Fruit fly (Drosophila melanogaster) whole organism, embryonic: ENCODE measurements around the gene tutl.

Experiments used
- CG11093 ChIP-seq: fragments of 200-800 bp; sonication (Bioruptor generic); IDR thresholded peaks from 3 replicates; pipeline ENCODE4 v1.3.6; 2022; ENCODE audit warnings: missing biosample characterization, missing genetic modification characterization
- CG13287 ChIP-seq: fragments of 200-800 bp; sonication (Bioruptor generic); IDR thresholded peaks from 2 replicates; pipeline ENCODE4 v1.3.6; 2022; ENCODE audit warnings: missing biosample characterization, missing genetic modification characterization; ENCODE audit not compliant: partially characterized antibody
- CG15514 ChIP-seq: fragments of 200-800 bp; sonication (Bioruptor generic); optimal IDR thresholded peaks from 3 replicates; lab custom pipeline; 2017; ENCODE audit warnings: missing biosample characterization, missing genetic modification characterization, mild to moderate bottlenecking, moderate library complexity, missing genetic modification reagents
- CG1603 ChIP-seq: fragments of 200-800 bp; sonication (Bioruptor generic); optimal IDR thresholded peaks from 2 replicates; lab custom pipeline; 2019; ENCODE audit warnings: missing biosample characterization, mild to moderate bottlenecking, missing genetic modification characterization, moderate library complexity
- CG16815 ChIP-seq: fragments of 200-800 bp; sonication (Bioruptor generic); optimal IDR thresholded peaks from 3 replicates; lab custom pipeline; 2017; ENCODE audit warnings: missing biosample characterization, mild to moderate bottlenecking, missing genetic modification characterization
- CG17829 ChIP-seq: fragments of 200-800 bp; optimal IDR thresholded peaks from 2 replicates; lab custom pipeline; 2019; ENCODE audit warnings: missing biosample characterization, mild to moderate bottlenecking, missing genetic modification characterization, moderate library complexity
- CG1792 ChIP-seq: fragments of 200-800 bp; sonication (Bioruptor generic); optimal IDR thresholded peaks from 2 replicates; lab custom pipeline; 2016; ENCODE audit warnings: missing biosample characterization, missing genetic modification characterization
- CG18764 ChIP-seq: fragments of 200-800 bp; sonication (Bioruptor generic); optimal IDR thresholded peaks from 3 replicates; lab custom pipeline; 2016; ENCODE audit warnings: missing biosample characterization, missing genetic modification characterization
- CG2120 ChIP-seq: fragments of 200-800 bp; sonication (Bioruptor generic); optimal IDR thresholded peaks from 3 replicates; lab custom pipeline; 2016; ENCODE audit warnings: missing biosample characterization, missing genetic modification characterization
- CG31388 ChIP-seq: fragments of 200-800 bp; sonication (Bioruptor generic); optimal IDR thresholded peaks from 2 replicates; lab custom pipeline; 2016; ENCODE audit warnings: missing biosample characterization, missing genetic modification characterization
- CG31441 ChIP-seq: fragments of 200-800 bp; sonication (Bioruptor generic); IDR thresholded peaks from 2 replicates; pipeline ENCODE4 v1.3.6; 2022; ENCODE audit warnings: missing biosample characterization, missing genetic modification characterization
- CG42726 ChIP-seq: fragments of 200-800 bp; sonication (Bioruptor generic); IDR thresholded peaks from 2 replicates; pipeline ENCODE4 v1.3.6; 2022; ENCODE audit warnings: missing biosample characterization, missing genetic modification characterization; ENCODE audit not compliant: partially characterized antibody
- CG4404 ChIP-seq: fragments of 200-800 bp; sonication (Bioruptor generic); IDR thresholded peaks from 2 replicates; pipeline ENCODE4 v1.3.6; 2022; ENCODE audit warnings: missing biosample characterization, missing genetic modification characterization
- CG4854 ChIP-seq: fragments of 200-800 bp; sonication (Bioruptor generic); optimal IDR thresholded peaks from 2 replicates; lab custom pipeline; 2016; ENCODE audit warnings: missing biosample characterization, missing genetic modification characterization, inconsistent platforms
- CG5180 ChIP-seq: fragments of 200-800 bp; sonication (Bioruptor generic); optimal IDR thresholded peaks from 3 replicates; lab custom pipeline; 2017; ENCODE audit warnings: missing biosample characterization, missing genetic modification characterization, mild to moderate bottlenecking, moderate library complexity, missing genetic modification reagents
- CG5245 ChIP-seq: fragments of 200-800 bp; sonication (Bioruptor generic); optimal IDR thresholded peaks from 3 replicates; lab custom pipeline; 2016; ENCODE audit warnings: missing biosample characterization, missing genetic modification characterization
- CG5953 ChIP-seq: fragments of 200-800 bp; sonication (Bioruptor generic); IDR thresholded peaks from 2 replicates; pipeline ENCODE4 v1.3.6; 2022; ENCODE audit warnings: missing biosample characterization, missing genetic modification characterization
- CG6791 ChIP-seq: fragments of 200-800 bp; sonication (Bioruptor generic); IDR thresholded peaks from 3 replicates; pipeline ENCODE4 v1.3.6; 2022; ENCODE audit warnings: missing biosample characterization, missing genetic modification characterization; ENCODE audit not compliant: partially characterized antibody
- CG7357 ChIP-seq: fragments of 200-800 bp; sonication (Bioruptor generic); IDR thresholded peaks from 3 replicates; pipeline ENCODE4 v1.3.6; 2022; ENCODE audit warnings: missing biosample characterization, missing genetic modification characterization
- CG7963 ChIP-seq: fragments of 200-800 bp; sonication (Bioruptor generic); IDR thresholded peaks from 3 replicates; pipeline ENCODE4 v1.3.6; 2022; ENCODE audit warnings: missing biosample characterization, missing genetic modification characterization; ENCODE audit not compliant: partially characterized antibody
- CG9609 ChIP-seq: fragments of 200-800 bp; sonication (Bioruptor generic); optimal IDR thresholded peaks from 3 replicates; lab custom pipeline; 2016; ENCODE audit warnings: missing biosample characterization, missing genetic modification characterization
- CG9727 ChIP-seq: fragments of 200-800 bp; sonication (Bioruptor generic); optimal IDR thresholded peaks from 3 replicates; lab custom pipeline; 2017; ENCODE audit warnings: missing biosample characterization, mild to moderate bottlenecking, missing genetic modification characterization
- CG9817 ChIP-seq: fragments of 200-800 bp; sonication (Bioruptor generic); optimal IDR thresholded peaks from 2 replicates; lab custom pipeline; 2018; ENCODE audit warnings: missing biosample characterization, mild to moderate bottlenecking, missing genetic modification characterization, moderate library complexity
- D19A ChIP-seq: fragments of 200-800 bp; optimal IDR thresholded peaks from 3 replicates; lab custom pipeline; 2019; ENCODE audit warnings: missing biosample characterization, mild to moderate bottlenecking, missing genetic modification characterization, moderate library complexity
- Drgx ChIP-seq: fragments of 200-800 bp; sonication (Bioruptor generic); IDR thresholded peaks from 2 replicates; pipeline ENCODE4 v1.3.6; 2022; ENCODE audit warnings: missing biosample characterization, missing genetic modification characterization
- E2f1 ChIP-seq: fragments of 200-800 bp; sonication (Bioruptor generic); IDR thresholded peaks from 2 replicates; pipeline ENCODE4 v1.3.6; 2022; ENCODE audit warnings: missing biosample characterization, missing genetic modification characterization
- E2f2 ChIP-seq: fragments of 200-800 bp; sonication (Bioruptor generic); IDR thresholded peaks from 2 replicates; pipeline ENCODE4 v1.3.6; 2022; ENCODE audit warnings: missing biosample characterization, missing genetic modification characterization
- ERR ChIP-seq: fragments of 200-800 bp; sonication (Bioruptor generic); optimal IDR thresholded peaks from 2 replicates; lab custom pipeline; 2016; ENCODE audit warnings: missing biosample characterization, missing genetic modification characterization
- Fer3 ChIP-seq: fragments of 200-800 bp; sonication (Bioruptor generic); optimal IDR thresholded peaks from 2 replicates; lab custom pipeline; 2018; ENCODE audit warnings: missing biosample characterization, mild to moderate bottlenecking, missing genetic modification characterization, moderate library complexity
- Med ChIP-seq: fragments of 200-800 bp; sonication (Bioruptor generic); peaks from one replicate; lab custom pipeline; 2016; ENCODE audit warnings: missing biosample characterization, missing genetic modification characterization, mild to moderate bottlenecking, inconsistent platforms, moderate library complexity
- Nf-YA ChIP-seq: fragments of 200-800 bp; sonication (Bioruptor generic); IDR thresholded peaks from 2 replicates; pipeline ENCODE4 v1.3.6; 2022; ENCODE audit warnings: missing biosample characterization, missing genetic modification characterization
- Oaz ChIP-seq: fragments of 200-800 bp; sonication (Bioruptor generic); IDR thresholded peaks from 2 replicates; pipeline ENCODE4 v1.3.6; 2022; ENCODE audit warnings: missing biosample characterization, missing genetic modification characterization
- Rfx ChIP-seq: fragments of 200-800 bp; sonication (Bioruptor generic); IDR thresholded peaks from 2 replicates; pipeline ENCODE4 v1.3.6; 2022; ENCODE audit warnings: missing biosample characterization, missing genetic modification characterization
- Sox102F ChIP-seq: fragments of 200-800 bp; sonication (Bioruptor generic); optimal IDR thresholded peaks from 2 replicates; lab custom pipeline; 2018; ENCODE audit warnings: missing biosample characterization, mild to moderate bottlenecking, missing genetic modification characterization, moderate library complexity
- Ssrp ChIP-seq: fragments of 200-800 bp; sonication (Bioruptor generic); optimal IDR thresholded peaks from 2 replicates; lab custom pipeline; 2018; ENCODE audit warnings: missing biosample characterization, mild to moderate bottlenecking, missing genetic modification characterization, moderate library complexity
- Xrp1 ChIP-seq: fragments of 200-800 bp; sonication (Bioruptor generic); IDR thresholded peaks from 2 replicates; pipeline ENCODE4 v1.3.6; 2022; ENCODE audit warnings: missing biosample characterization, missing genetic modification characterization
- chinmo ChIP-seq: fragments of 200-800 bp; sonication (Bioruptor generic); IDR thresholded peaks from 4 replicates; pipeline ENCODE4 v1.3.6; 2022; ENCODE audit warnings: missing biosample characterization, missing genetic modification characterization; ENCODE audit not compliant: partially characterized antibody
- danr ChIP-seq: fragments of 200-800 bp; sonication (Bioruptor generic); IDR thresholded peaks from 2 replicates; pipeline ENCODE4 v1.3.6; 2022; ENCODE audit warnings: missing biosample characterization, missing genetic modification characterization
- disco-r ChIP-seq: fragments of 200-800 bp; sonication (Bioruptor generic); optimal IDR thresholded peaks from 2 replicates; lab custom pipeline; 2016; ENCODE audit warnings: missing biosample characterization, missing genetic modification characterization
- ems ChIP-seq: fragments of 200-800 bp; sonication (Bioruptor generic); optimal IDR thresholded peaks from 3 replicates; lab custom pipeline; 2016; ENCODE audit warnings: missing biosample characterization, missing genetic modification characterization
- eyg ChIP-seq: fragments of 200-800 bp; sonication (Bioruptor generic); optimal IDR thresholded peaks from 3 replicates; lab custom pipeline; 2016; ENCODE audit warnings: missing biosample characterization, missing genetic modification characterization
- gro ChIP-seq: fragments of 200-800 bp; sonication (Bioruptor generic); optimal IDR thresholded peaks from 2 replicates; lab custom pipeline; 2016; ENCODE audit warnings: missing biosample characterization, missing genetic modification characterization
- kah ChIP-seq: fragments of 200-800 bp; sonication (Bioruptor generic); optimal IDR thresholded peaks from 2 replicates; lab custom pipeline; 2018; ENCODE audit warnings: missing biosample characterization, mild to moderate bottlenecking, missing genetic modification characterization
- lilli ChIP-seq: fragments of 200-800 bp; sonication (Bioruptor generic); optimal IDR thresholded peaks from 3 replicates; lab custom pipeline; 2016; ENCODE audit warnings: missing biosample characterization, missing genetic modification characterization
- otp ChIP-seq: fragments of 200-800 bp; sonication (Bioruptor generic); IDR thresholded peaks from 3 replicates; pipeline ENCODE4, ENCODE4 v1.3.6; 2022; ENCODE audit warnings: missing biosample characterization, missing genetic modification characterization
- pum ChIP-seq: fragments of 200-800 bp; sonication (Bioruptor generic); optimal IDR thresholded peaks from 2 replicates; lab custom pipeline; 2016; ENCODE audit warnings: missing biosample characterization, missing genetic modification characterization
- repo ChIP-seq: fragments of 200-800 bp; sonication (Bioruptor generic); optimal IDR thresholded peaks from 2 replicates; lab custom pipeline; 2016; ENCODE audit warnings: missing biosample characterization, missing genetic modification characterization
- sens ChIP-seq: fragments of 200-800 bp; sonication (Bioruptor generic); peaks from one replicate; lab custom pipeline; 2016; ENCODE audit warnings: missing biosample characterization, missing genetic modification characterization
- sug ChIP-seq: fragments of 200-800 bp; optimal IDR thresholded peaks from 2 replicates; lab custom pipeline; 2019; ENCODE audit warnings: missing biosample characterization, mild to moderate bottlenecking, missing genetic modification characterization, moderate library complexity
- tin ChIP-seq: fragments of 200-800 bp; sonication (Bioruptor generic); optimal IDR thresholded peaks from 3 replicates; lab custom pipeline; 2016; ENCODE audit warnings: missing biosample characterization, missing genetic modification characterization
- trh ChIP-seq: fragments of 200-800 bp; sonication (Bioruptor generic); optimal IDR thresholded peaks from 2 replicates; lab custom pipeline; 2016; ENCODE audit warnings: missing biosample characterization, missing genetic modification characterization
- vnd ChIP-seq: fragments of 200-800 bp; sonication (Bioruptor generic); IDR thresholded peaks from 3 replicates; pipeline ENCODE4 v1.3.6; 2022; ENCODE audit warnings: missing biosample characterization, missing genetic modification characterization; ENCODE audit not compliant: partially characterized antibody

Gene tutl

DNA sequence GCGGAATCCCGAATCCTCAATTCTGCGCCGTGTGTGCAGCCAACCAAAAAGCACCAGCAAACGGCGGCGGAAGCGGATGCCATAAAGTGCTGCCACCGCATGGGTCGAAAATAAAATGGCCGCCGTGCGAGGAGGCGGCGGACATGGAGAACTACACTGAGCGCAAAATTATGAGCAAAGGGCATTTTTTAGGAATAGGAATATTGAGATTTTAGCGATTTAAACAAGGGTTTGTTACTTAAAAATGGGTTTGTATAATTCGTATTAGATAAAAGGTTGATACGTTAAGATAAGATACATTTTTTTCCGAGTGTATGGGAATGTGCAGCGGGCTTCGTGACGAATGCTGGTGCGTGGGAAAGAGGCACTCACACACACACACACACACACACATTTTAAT is 9.6 kb downstream of the tutl start (continued):
- no peak for TF ChIP-seq CG5180 (GFP tag; lab: Kevin White, UChicago)
- no peak for TF ChIP-seq chinmo (GFP tag; lab: Robert Waterston, UW)
- TF ChIP-seq Drgx (GFP tag; lab: Robert Waterston, UW), result 0 out of 2 replicates have a peak, but pooled peaks have one; percentile 26
- TF ChIP-seq danr, result no peak
- TF ChIP-seq CG7357 (GFP tag; lab: Robert Waterston, UW), result no peak
- no peak for TF ChIP-seq CG16815 (GFP tag; lab: Kevin White, UChicago)
- TF ChIP-seq eyg, result no peak
- no peak for TF ChIP-seq Oaz (GFP tag; lab: Robert Waterston, UW)
- TF ChIP-seq Nf-YA, result no peak
- no peak for TF ChIP-seq CG42726 (GFP tag; lab: Robert Waterston, UW)
- no peak for TF ChIP-seq kah (GFP tag; lab: Kevin White, UChicago)
- TF ChIP-seq CG11093 (GFP tag; lab: Robert Waterston, UW), result no peak
- peak; percentile 30 for TF ChIP-seq CG9727 (GFP tag; lab: Kevin White, UChicago)
- peak; percentile 7 for TF ChIP-seq D19A (tag; lab: Kevin White, UChicago)
- TF ChIP-seq tin (GFP tag; lab: Kevin White, UChicago), result peak; percentile 16
- TF ChIP-seq Rfx (GFP tag; lab: Robert Waterston, UW), result peak; percentile 27; the same call in 1 of the 2 replicates
- peak; percentile 15 for TF ChIP-seq CG5245 (GFP tag; lab: Kevin White, UChicago)
- TF ChIP-seq disco-r (GFP tag; lab: Kevin White, UChicago), result no peak
- TF ChIP-seq CG6791 (GFP tag; lab: Robert Waterston, UW), result no peak
- no peak for TF ChIP-seq otp (GFP tag; lab: Robert Waterston, UW)
- no peak for TF ChIP-seq CG4854 (GFP tag; lab: Kevin White, UChicago)
- TF ChIP-seq CG31388 (GFP tag; lab: Kevin White, UChicago), result no peak
- TF ChIP-seq CG1603 (tag; lab: Kevin White, UChicago), result no peak
- peak; percentile 48 for TF ChIP-seq Sox102F
- TF ChIP-seq CG17829 (tag; lab: Kevin White, UChicago), result peak; percentile 48
- TF ChIP-seq CG4404 (GFP tag; lab: Robert Waterston, UW), result peak; percentile 43; the same call in 1 of the 2 replicates
- TF ChIP-seq sens (GFP tag; lab: Kevin White, UChicago), result no peak
- peak; percentile 30 for TF ChIP-seq Ssrp (tag; lab: Kevin White, UChicago)
- no peak for TF ChIP-seq CG13287 (GFP tag; lab: Robert Waterston, UW)
- peak; percentile 87 for TF ChIP-seq Med (GFP tag; lab: Kevin White, UChicago)
- TF ChIP-seq CG15514 (GFP tag; lab: Kevin White, UChicago), result peak; percentile 20
- TF ChIP-seq repo, result no peak
- no peak for TF ChIP-seq CG7963 (GFP tag; lab: Robert Waterston, UW)
- TF ChIP-seq sug (tag; lab: Kevin White, UChicago), result no peak
- no peak for TF ChIP-seq CG1792 (GFP tag; lab: Kevin White, UChicago)
- no peak for TF ChIP-seq CG9817 (tag; lab: Kevin White, UChicago)
- no peak for TF ChIP-seq pum (GFP tag; lab: Kevin White, UChicago)
- TF ChIP-seq gro (GFP tag; lab: Kevin White, UChicago), result no peak
- TF ChIP-seq CG18764 (GFP tag; lab: Kevin White, UChicago), result no peak
- TF ChIP-seq ERR, result no peak
- no peak for TF ChIP-seq CG9609
- TF ChIP-seq CG5953 (GFP tag; lab: Robert Waterston, UW), result no peak
- TF ChIP-seq ems (GFP tag; lab: Kevin White, UChicago), result no peak
- TF ChIP-seq vnd (GFP tag; lab: Robert Waterston, UW), result no peak
- no peak for TF ChIP-seq CG2120 (GFP tag; lab: Kevin White, UChicago)
- TF ChIP-seq CG31441 (GFP tag; lab: Robert Waterston, UW), result peak; percentile 51; the same call in 1 of the 2 replicates
- TF ChIP-seq E2f2 (GFP tag; lab: Robert Waterston, UW), result no peak
- TF ChIP-seq lilli (GFP tag; lab: Kevin White, UChicago), result peak; percentile 10
- peak; percentile 40 for TF ChIP-seq E2f1 (GFP tag; lab: Robert Waterston, UW)
- no peak for TF ChIP-seq Fer3
- TF ChIP-seq Xrp1 (GFP tag; lab: Robert Waterston, UW), result peak; percentile 67
- no peak for TF ChIP-seq trh (GFP tag; lab: Kevin White, UChicago)
